Fruit fly (Drosophila melanogaster) whole organism, embryonic: Measurements from ENCODE around the gene CG6830.

Experiments
- Ada2b ChIP-seq: fragments of 200-800 bp; sonication (Bioruptor generic); IDR thresholded peaks from 2 replicates; pipeline ENCODE4 v1.3.6; 2022; ENCODE audit warnings: missing biosample characterization, missing genetic modification characterization
- Adf1 ChIP-seq: fragments of 200-800 bp; sonication (Bioruptor generic); IDR thresholded peaks from 2 replicates; pipeline ENCODE4 v1.3.6; 2022; ENCODE audit warnings: missing biosample characterization, missing genetic modification characterization
- CG10366 ChIP-seq: fragments of 200-800 bp; sonication (Bioruptor generic); IDR thresholded peaks from 2 replicates; pipeline ENCODE4 v1.3.6; 2022; ENCODE audit warnings: missing biosample characterization, missing genetic modification characterization
- CG11560 ChIP-seq: fragments of 200-800 bp; sonication (Bioruptor generic); IDR thresholded peaks from 3 replicates; pipeline ENCODE4 v1.3.6; 2022; ENCODE audit warnings: missing biosample characterization, missing genetic modification characterization
- CG12219 ChIP-seq: fragments of 200-800 bp; sonication (Bioruptor generic); optimal IDR thresholded peaks from 3 replicates; lab custom pipeline; 2018; ENCODE audit warnings: missing biosample characterization, mild to moderate bottlenecking, missing genetic modification characterization
- CG1233 ChIP-seq: fragments of 200-800 bp; sonication (Bioruptor generic); optimal IDR thresholded peaks from 4 replicates; lab custom pipeline; 2018; ENCODE audit warnings: missing biosample characterization, mild to moderate bottlenecking, missing genetic modification characterization
- CG14667 ChIP-seq: fragments of 200-800 bp; sonication (Bioruptor generic); IDR thresholded peaks from 2 replicates; pipeline ENCODE4 v1.3.6; 2022; ENCODE audit warnings: missing biosample characterization, missing genetic modification characterization
- CG14710 ChIP-seq: fragments of 200-800 bp; sonication (Bioruptor generic); optimal IDR thresholded peaks from 3 replicates; lab custom pipeline; 2019; ENCODE audit warnings: missing biosample characterization, mild to moderate bottlenecking, missing genetic modification characterization, moderate library complexity
- CG16815 ChIP-seq: fragments of 200-800 bp; sonication (Bioruptor generic); optimal IDR thresholded peaks from 3 replicates; lab custom pipeline; 2017; ENCODE audit warnings: missing biosample characterization, mild to moderate bottlenecking, missing genetic modification characterization
- CG1832 ChIP-seq: fragments of 200-800 bp; sonication (Bioruptor generic); optimal IDR thresholded peaks from 2 replicates; lab custom pipeline; 2017; ENCODE audit warnings: missing biosample characterization, mild to moderate bottlenecking, missing genetic modification characterization, inconsistent platforms
- CG2678 ChIP-seq: fragments of 200-800 bp; sonication (Bioruptor generic); optimal IDR thresholded peaks from 3 replicates; lab custom pipeline; 2019; ENCODE audit warnings: missing biosample characterization, mild to moderate bottlenecking, missing genetic modification characterization, moderate library complexity
- CG32772 ChIP-seq: fragments of 200-800 bp; sonication (Bioruptor generic); IDR thresholded peaks from 2 replicates; pipeline ENCODE4 v1.3.6; 2022; ENCODE audit warnings: missing biosample characterization, missing genetic modification characterization
- CG34422 ChIP-seq: fragments of 200-800 bp; sonication (Bioruptor generic); IDR thresholded peaks from 3 replicates; pipeline ENCODE4 v1.3.6; 2022; ENCODE audit warnings: missing biosample characterization, missing genetic modification characterization
- CG3995 ChIP-seq: fragments of 200-800 bp; sonication (Bioruptor generic); optimal IDR thresholded peaks from 3 replicates; lab custom pipeline; 2016; ENCODE audit warnings: missing biosample characterization, missing genetic modification characterization
- CG42726 ChIP-seq: fragments of 200-800 bp; sonication (Bioruptor generic); IDR thresholded peaks from 2 replicates; pipeline ENCODE4 v1.3.6; 2022; ENCODE audit warnings: missing biosample characterization, missing genetic modification characterization; ENCODE audit not compliant: partially characterized antibody
- CG4328 ChIP-seq: fragments of 200-800 bp; sonication (Bioruptor generic); optimal IDR thresholded peaks from 3 replicates; lab custom pipeline; 2017; ENCODE audit warnings: missing biosample characterization, missing genetic modification reagents, missing genetic modification characterization
- CG4730 ChIP-seq: fragments of 200-800 bp; sonication (Bioruptor generic); IDR thresholded peaks from 2 replicates; pipeline ENCODE4 v1.3.6; 2022; ENCODE audit warnings: missing biosample characterization, missing genetic modification characterization
- CG4854 ChIP-seq: fragments of 200-800 bp; sonication (Bioruptor generic); optimal IDR thresholded peaks from 2 replicates; lab custom pipeline; 2016; ENCODE audit warnings: missing biosample characterization, missing genetic modification characterization, inconsistent platforms
- CG7928 ChIP-seq: fragments of 200-800 bp; sonication (Bioruptor generic); optimal IDR thresholded peaks from 2 replicates; lab custom pipeline; 2017; ENCODE audit warnings: missing biosample characterization, mild to moderate bottlenecking, missing genetic modification characterization
- CkIIα-i1 ChIP-seq: fragments of 200-800 bp; sonication (Bioruptor generic); IDR thresholded peaks from 2 replicates; pipeline ENCODE4 v1.3.6; 2022; ENCODE audit warnings: missing biosample characterization, missing genetic modification characterization
- Doc2 ChIP-seq: fragments of 200-800 bp; sonication (Bioruptor generic); IDR thresholded peaks from 2 replicates; pipeline ENCODE4 v1.3.6; 2022; ENCODE audit warnings: missing biosample characterization, missing genetic modification characterization
- Doc3 ChIP-seq: fragments of 200-800 bp; sonication (Bioruptor generic); IDR thresholded peaks from 3 replicates; pipeline ENCODE4 v1.3.6; 2022; ENCODE audit warnings: missing biosample characterization, missing genetic modification characterization; ENCODE audit not compliant: partially characterized antibody
- Fer2 ChIP-seq: fragments of 200-800 bp; sonication (Bioruptor generic); optimal IDR thresholded peaks from 2 replicates; lab custom pipeline; 2018; ENCODE audit warnings: missing biosample characterization, mild to moderate bottlenecking, missing genetic modification characterization, moderate library complexity
- HLH54F ChIP-seq: fragments of 200-800 bp; sonication (Bioruptor generic); optimal IDR thresholded peaks from 3 replicates; lab custom pipeline; 2016; ENCODE audit warnings: missing biosample characterization, missing genetic modification characterization
- Lpt ChIP-seq: fragments of >200 bp; optimal IDR thresholded peaks from 2 replicates; lab custom pipeline; 2018; ENCODE audit warnings: missing biosample characterization, missing genetic modification characterization
- Max ChIP-seq: fragments of 200-800 bp; sonication (Bioruptor generic); optimal IDR thresholded peaks from 2 replicates; lab custom pipeline; 2016; ENCODE audit warnings: missing biosample characterization, mild to moderate bottlenecking, missing genetic modification characterization
- NFAT ChIP-seq: fragments of 200-800 bp; sonication (Bioruptor generic); IDR thresholded peaks from 2 replicates; pipeline ENCODE4 v1.3.6; 2022; ENCODE audit warnings: missing biosample characterization, missing genetic modification characterization
- Nf-YA ChIP-seq: fragments of 200-800 bp; sonication (Bioruptor generic); IDR thresholded peaks from 2 replicates; pipeline ENCODE4 v1.3.6; 2022; ENCODE audit warnings: missing biosample characterization, missing genetic modification characterization
- Nf-YC ChIP-seq: fragments of 200-800 bp; optimal IDR thresholded peaks from 3 replicates; lab custom pipeline; 2019; ENCODE audit warnings: missing biosample characterization, mild to moderate bottlenecking, missing genetic modification characterization, moderate library complexity
- Opbp ChIP-seq: fragments of 200-800 bp; sonication (Bioruptor generic); IDR thresholded peaks from 3 replicates; pipeline ENCODE4 v1.3.6; 2022; ENCODE audit warnings: missing biosample characterization, missing genetic modification characterization; ENCODE audit not compliant: partially characterized antibody
- Optix ChIP-seq: fragments of 200-800 bp; sonication (Bioruptor generic); IDR thresholded peaks from 3 replicates; pipeline ENCODE4 v1.3.6; 2022; ENCODE audit warnings: missing biosample characterization, missing genetic modification characterization
- Vsx1 ChIP-seq: fragments of 200-800 bp; sonication (Bioruptor generic); optimal IDR thresholded peaks from 2 replicates; lab custom pipeline; 2017; ENCODE audit warnings: missing biosample characterization, mild to moderate bottlenecking, missing genetic modification characterization, missing genetic modification reagents
- bigmax ChIP-seq: fragments of 200-800 bp; sonication (Bioruptor generic); optimal IDR thresholded peaks from 2 replicates; lab custom pipeline; 2018; ENCODE audit warnings: missing biosample characterization, mild to moderate bottlenecking, missing genetic modification characterization
- br ChIP-seq: fragments of >200 bp; optimal IDR thresholded peaks from 2 replicates; lab custom pipeline; 2017
- chn ChIP-seq: fragments of 200-800 bp; sonication (Bioruptor generic); optimal IDR thresholded peaks from 2 replicates; lab custom pipeline; 2016; ENCODE audit warnings: missing biosample characterization, missing genetic modification characterization
- croc ChIP-seq: fragments of 200-800 bp; sonication (Bioruptor generic); conservative IDR thresholded peaks from 3 replicates; pipeline ENCODE4 v1.3.6; 2022; ENCODE audit warnings: missing biosample characterization, missing genetic modification characterization
- crol ChIP-seq: fragments of 200-800 bp; sonication (Bioruptor generic); IDR thresholded peaks from 2 replicates; pipeline ENCODE4 v1.3.6; 2022; ENCODE audit warnings: missing biosample characterization, missing genetic modification characterization
- dimm ChIP-seq: fragments of 200-800 bp; sonication (Bioruptor generic); IDR thresholded peaks from 2 replicates; pipeline ENCODE4 v1.3.6; 2022; ENCODE audit warnings: missing biosample characterization, missing genetic modification characterization
- fd3F ChIP-seq: fragments of 200-800 bp; sonication (Bioruptor generic); optimal IDR thresholded peaks from 2 replicates; lab custom pipeline; 2018; ENCODE audit warnings: missing biosample characterization, mild to moderate bottlenecking, missing genetic modification characterization, moderate library complexity
- fd64A ChIP-seq: fragments of 200-800 bp; sonication (Bioruptor generic); optimal IDR thresholded peaks from 3 replicates; lab custom pipeline; 2018; ENCODE audit warnings: missing biosample characterization, mild to moderate bottlenecking, missing genetic modification characterization
- oc ChIP-seq: fragments of 200-800 bp; sonication (Bioruptor generic); optimal IDR thresholded peaks from 2 replicates; lab custom pipeline; 2018; ENCODE audit warnings: missing biosample characterization, mild to moderate bottlenecking, missing genetic modification characterization, moderate library complexity
- onecut ChIP-seq: fragments of 200-800 bp; sonication (Bioruptor generic); IDR thresholded peaks from 2 replicates; pipeline ENCODE4 v1.3.6; 2022; ENCODE audit warnings: missing biosample characterization, missing genetic modification characterization
- peb ChIP-seq: fragments of 200-800 bp; sonication (Bioruptor generic); IDR thresholded peaks from 2 replicates; pipeline ENCODE4 v1.3.6; 2022; ENCODE audit warnings: missing biosample characterization, missing genetic modification characterization
- prd ChIP-seq, 3 experiments: fragments of >200 bp in 2 of 3; fragments of 200-800 bp in 1 of 3; sonication (Bioruptor generic) in 1 of 3; optimal IDR thresholded peaks in 2 of 3; IDR thresholded peaks in 1 of 3; 2 replicates in 2 of 3; 3 replicates in 1 of 3; pipeline versions ENCODE4 v1.3.6 to Lab custom; 2017 to 2022; ENCODE audit warnings: missing biosample characterization in 1 of 3, missing genetic modification characterization in 1 of 3
- ro ChIP-seq: fragments of 200-800 bp; sonication (Bioruptor generic); IDR thresholded peaks from 2 replicates; pipeline ENCODE4 v1.3.6; 2022; ENCODE audit warnings: missing biosample characterization, missing genetic modification characterization
- run ChIP-seq: fragments of 200-800 bp; sonication (Bioruptor generic); optimal IDR thresholded peaks from 3 replicates; lab custom pipeline; 2018; ENCODE audit warnings: missing biosample characterization, mild to moderate bottlenecking, missing genetic modification characterization
- sisA ChIP-seq: fragments of 200-800 bp; sonication (Bioruptor generic); IDR thresholded peaks from 2 replicates; pipeline ENCODE4 v1.3.6; 2022; ENCODE audit warnings: missing biosample characterization, missing genetic modification characterization
- sug ChIP-seq: fragments of 200-800 bp; optimal IDR thresholded peaks from 2 replicates; lab custom pipeline; 2019; ENCODE audit warnings: missing biosample characterization, mild to moderate bottlenecking, missing genetic modification characterization, moderate library complexity
- trem ChIP-seq: fragments of 200-800 bp; optimal IDR thresholded peaks from 3 replicates; lab custom pipeline; 2019; ENCODE audit warnings: missing biosample characterization, mild to moderate bottlenecking, missing genetic modification characterization, moderate library complexity
- wdn ChIP-seq: fragments of 200-800 bp; sonication (Bioruptor generic); IDR thresholded peaks from 2 replicates; pipeline ENCODE4 v1.3.6; 2022; ENCODE audit warnings: missing biosample characterization, missing genetic modification characterization
- zfh1 ChIP-seq: fragments of 200-800 bp; sonication (Bioruptor generic); IDR thresholded peaks from 3 replicates; pipeline ENCODE4 v1.3.6; 2022; ENCODE audit warnings: missing biosample characterization, missing genetic modification characterization

Gene CG6830

DNA sequence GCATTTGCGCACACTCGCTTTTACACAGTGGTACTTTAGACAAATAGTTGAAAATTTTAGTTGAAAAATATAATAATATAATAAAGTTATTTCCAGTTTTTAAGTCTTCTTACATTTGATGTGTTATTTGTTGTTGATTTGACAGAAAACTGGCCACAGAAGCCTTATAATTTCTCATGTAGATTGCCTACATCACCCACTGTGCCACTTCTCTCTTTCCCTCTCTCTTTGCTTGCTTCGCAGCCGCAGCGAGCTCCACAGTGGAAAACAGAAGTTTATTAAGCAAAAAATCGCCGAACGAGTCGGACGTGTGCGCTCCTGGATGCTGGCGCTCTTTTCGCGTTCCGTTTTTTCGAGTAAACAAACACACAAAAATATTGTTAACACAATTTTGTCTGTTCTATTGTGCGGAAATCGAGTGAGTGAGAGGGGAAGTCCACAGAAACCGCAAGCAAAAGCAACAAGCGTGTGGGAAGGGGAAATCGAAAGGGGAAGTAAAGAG is 28.2 kb downstream of the CG6830 start, which contains the start of gene CG42327 (continued):
- peak; percentile 68 for TF ChIP-seq CG11560
- TF ChIP-seq chn (GFP tag; lab: Kevin White, UChicago): peak; percentile 92
- peak; percentile 69 for TF ChIP-seq sug (tag; lab: Kevin White, UChicago)
- TF ChIP-seq CG3995: no peak
- TF ChIP-seq peb (GFP tag; lab: Robert Waterston, UW): peak; percentile 93
- peak; percentile 68 for TF ChIP-seq fd64A (GFP tag; lab: Kevin White, UChicago)
- TF ChIP-seq Lpt (GFP tag; lab: Kevin White, UChicago): no peak
- TF ChIP-seq crol: peak; percentile 77
- peak; percentile 84 for TF ChIP-seq ro
- peak; percentile 96 for TF ChIP-seq CG10366 (GFP tag; lab: Robert Waterston, UW)
- TF ChIP-seq croc: peak; percentile 88
- peak; percentile 85 for TF ChIP-seq Doc2 (GFP tag; lab: Robert Waterston, UW)
- peak; percentile 91 for TF ChIP-seq CG2678 (tag; lab: Kevin White, UChicago)
- TF ChIP-seq Nf-YA (GFP tag; lab: Robert Waterston, UW): peak; percentile 96
- peak; percentile 87 for TF ChIP-seq onecut (GFP tag; lab: Robert Waterston, UW)
- peak; percentile 91 for TF ChIP-seq wdn (GFP tag; lab: Robert Waterston, UW)
- TF ChIP-seq CG32772 (GFP tag; lab: Robert Waterston, UW): peak; percentile 94
- no peak for TF ChIP-seq br (lab: Kevin White, UChicago)
- peak; percentile 96 for TF ChIP-seq Optix (GFP tag; lab: Robert Waterston, UW)
- TF ChIP-seq CG34422: peak; percentile 96
- TF ChIP-seq trem (tag; lab: Kevin White, UChicago): peak; percentile 91
- peak; percentile 83 for TF ChIP-seq CG4854 (GFP tag; lab: Kevin White, UChicago)
- no peak for TF ChIP-seq CG1832 (GFP tag; lab: Kevin White, UChicago)
- TF ChIP-seq zfh1 (GFP tag; lab: Robert Waterston, UW): peak; percentile 98
- peak; percentile 93 for TF ChIP-seq CG4730 (GFP tag; lab: Robert Waterston, UW)
- TF ChIP-seq oc (tag; lab: Kevin White, UChicago): peak; percentile 98
- peak; percentile 87 for TF ChIP-seq CG1233 (GFP tag; lab: Kevin White, UChicago)
- peak; percentile 94 for TF ChIP-seq sisA
- peak; percentile 26; the same call in 1 of the 2 replicates for TF ChIP-seq CkIIα-i1 (GFP tag; lab: Robert Waterston, UW)
- no peak for TF ChIP-seq Doc3
- peak; percentile 90 for TF ChIP-seq CG12219 (GFP tag; lab: Kevin White, UChicago)
- peak; percentile 91 for TF ChIP-seq CG14710 (tag; lab: Kevin White, UChicago)
- TF ChIP-seq run (tag; lab: Kevin White, UChicago): peak; percentile 92
- peak; percentile 91 for TF ChIP-seq Vsx1 (GFP tag; lab: Kevin White, UChicago)
- peak; percentile 71 for TF ChIP-seq HLH54F
- peak; percentile 24 for TF ChIP-seq bigmax (GFP tag; lab: Kevin White, UChicago)
- peak; percentile 77 for TF ChIP-seq dimm (GFP tag; lab: Robert Waterston, UW)
- peak; percentile 72 for TF ChIP-seq NFAT (GFP tag; lab: Robert Waterston, UW)
- no peak; the same call in 1 of the 2 replicates for TF ChIP-seq CG42726 (GFP tag; lab: Robert Waterston, UW)
- peak; percentile 91 for TF ChIP-seq Max
- peak; percentile 95 for TF ChIP-seq Ada2b (GFP tag; lab: Robert Waterston, UW)
- no peak for TF ChIP-seq prd (optimal IDR thresholded peaks at IDR 0.05; lab: Kevin White, UChicago)
- TF ChIP-seq prd (GFP tag; IDR thresholded peaks at IDR 0.05; lab: Robert Waterston, UW): peak; percentile 96
- peak; percentile 70 for TF ChIP-seq fd3F (GFP tag; lab: Kevin White, UChicago)
- peak; percentile 68 for TF ChIP-seq Adf1 (GFP tag; lab: Robert Waterston, UW)
- TF ChIP-seq CG16815 (GFP tag; lab: Kevin White, UChicago): peak; percentile 89
- TF ChIP-seq CG4328: peak; percentile 73
- TF ChIP-seq CG7928 (GFP tag; lab: Kevin White, UChicago): peak; percentile 51
- 0 out of 3 replicates have a peak, but pooled peaks have one; percentile 43 for TF ChIP-seq Opbp (GFP tag; lab: Robert Waterston, UW)
- TF ChIP-seq Fer2 (tag; lab: Kevin White, UChicago): peak; percentile 48
- TF ChIP-seq Nf-YC: peak; percentile 75
- TF ChIP-seq CG14667 (GFP tag; lab: Robert Waterston, UW): peak; percentile 92
